Fruit fly (Drosophila melanogaster) whole organism, embryonic: ENCODE results near the gene THADA.

Experiments
- Atf3 ChIP-seq: fragments of 200-800 bp; sonication (Bioruptor generic); optimal IDR thresholded peaks from 3 replicates; lab custom pipeline; 2016; ENCODE audit warnings: missing biosample characterization, missing genetic modification characterization
- Blimp-1 ChIP-seq: fragments of 200-800 bp; sonication (Bioruptor generic); optimal IDR thresholded peaks from 3 replicates; lab custom pipeline; 2018; ENCODE audit warnings: missing biosample characterization, missing genetic modification characterization, mild to moderate bottlenecking, moderate library complexity, missing genetic modification reagents
- CG10959 ChIP-seq: fragments of 200-800 bp; sonication (Bioruptor generic); IDR thresholded peaks from 2 replicates; pipeline ENCODE4 v1.3.6; 2022; ENCODE audit warnings: missing biosample characterization, missing genetic modification characterization
- CG11695 ChIP-seq: fragments of 200-800 bp; sonication (Bioruptor generic); IDR thresholded peaks from 3 replicates; pipeline ENCODE4 v1.3.6; 2022; ENCODE audit warnings: missing biosample characterization, missing genetic modification characterization
- CG1233 ChIP-seq: fragments of 200-800 bp; sonication (Bioruptor generic); optimal IDR thresholded peaks from 4 replicates; lab custom pipeline; 2018; ENCODE audit warnings: missing biosample characterization, mild to moderate bottlenecking, missing genetic modification characterization
- CG12659 ChIP-seq: fragments of 200-800 bp; sonication (Bioruptor generic); optimal IDR thresholded peaks from 3 replicates; lab custom pipeline; 2017; ENCODE audit warnings: mild to moderate bottlenecking, missing biosample characterization, missing genetic modification reagents, missing genetic modification characterization
- CG12942 ChIP-seq: fragments of 200-800 bp; sonication (Bioruptor generic); optimal IDR thresholded peaks from 3 replicates; lab custom pipeline; 2016; ENCODE audit warnings: missing biosample characterization, missing genetic modification characterization
- CG14667 ChIP-seq: fragments of 200-800 bp; sonication (Bioruptor generic); IDR thresholded peaks from 2 replicates; pipeline ENCODE4 v1.3.6; 2022; ENCODE audit warnings: missing biosample characterization, missing genetic modification characterization
- CG15269 ChIP-seq: fragments of 200-800 bp; sonication (Bioruptor generic); optimal IDR thresholded peaks from 2 replicates; lab custom pipeline; 2018; ENCODE audit warnings: missing biosample characterization, mild to moderate bottlenecking, missing genetic modification characterization, moderate library complexity
- CG18599 ChIP-seq: fragments of 200-800 bp; sonication (Bioruptor generic); optimal IDR thresholded peaks from 3 replicates; lab custom pipeline; 2017; ENCODE audit warnings: missing biosample characterization, missing genetic modification characterization, mild to moderate bottlenecking, moderate library complexity, missing genetic modification reagents
- CG18619 ChIP-seq: fragments of 200-800 bp; sonication (Bioruptor generic); optimal IDR thresholded peaks from 3 replicates; lab custom pipeline; 2017; ENCODE audit warnings: missing biosample characterization, mild to moderate bottlenecking, missing genetic modification characterization
- CG2199 ChIP-seq: fragments of 200-800 bp; sonication (Bioruptor generic); IDR thresholded peaks from 3 replicates; pipeline ENCODE4 v1.3.6; 2022; ENCODE audit warnings: missing biosample characterization, missing genetic modification characterization
- CG3065 ChIP-seq: fragments of 200-800 bp; sonication (Bioruptor generic); optimal IDR thresholded peaks from 2 replicates; lab custom pipeline; 2016; ENCODE audit warnings: missing biosample characterization, missing genetic modification characterization
- CG32767 ChIP-seq: fragments of 200-800 bp; sonication (Bioruptor generic); IDR thresholded peaks from 2 replicates; pipeline ENCODE4 v1.3.6; 2022; ENCODE audit warnings: missing biosample characterization, missing genetic modification characterization
- CG32772 ChIP-seq: fragments of 200-800 bp; sonication (Bioruptor generic); IDR thresholded peaks from 2 replicates; pipeline ENCODE4 v1.3.6; 2022; ENCODE audit warnings: missing biosample characterization, missing genetic modification characterization
- CG3847 ChIP-seq: fragments of 200-800 bp; sonication (Bioruptor generic); IDR thresholded peaks from 2 replicates; pipeline ENCODE4 v1.3.6; 2022; ENCODE audit warnings: missing biosample characterization, missing genetic modification characterization
- CG3995 ChIP-seq: fragments of 200-800 bp; sonication (Bioruptor generic); optimal IDR thresholded peaks from 3 replicates; lab custom pipeline; 2016; ENCODE audit warnings: missing biosample characterization, missing genetic modification characterization
- CG4360 ChIP-seq: fragments of 200-800 bp; sonication (Bioruptor generic); IDR thresholded peaks from 2 replicates; pipeline ENCODE4 v1.3.6; 2022; ENCODE audit warnings: missing biosample characterization, missing genetic modification characterization
- CG4424 ChIP-seq: fragments of 200-800 bp; sonication (Bioruptor generic); optimal IDR thresholded peaks from 3 replicates; lab custom pipeline; 2016; ENCODE audit warnings: missing biosample characterization, missing genetic modification characterization
- CG6791 ChIP-seq: fragments of 200-800 bp; sonication (Bioruptor generic); IDR thresholded peaks from 3 replicates; pipeline ENCODE4 v1.3.6; 2022; ENCODE audit warnings: missing biosample characterization, missing genetic modification characterization; ENCODE audit not compliant: partially characterized antibody
- CG8765 ChIP-seq: fragments of 200-800 bp; sonication (Bioruptor generic); IDR thresholded peaks from 2 replicates; pipeline ENCODE4 v1.3.6; 2022; ENCODE audit warnings: missing biosample characterization, missing genetic modification characterization
- CTCF ChIP-seq: fragments of 200-800 bp; sonication (Bioruptor generic); optimal IDR thresholded peaks from 2 replicates; lab custom pipeline; 2017; ENCODE audit warnings: missing biosample characterization, mild to moderate bottlenecking, missing genetic modification characterization, moderate library complexity
- CrebB ChIP-seq: fragments of 200-800 bp; sonication (Bioruptor generic); optimal IDR thresholded peaks from 3 replicates; lab custom pipeline; 2018; ENCODE audit warnings: missing biosample characterization, mild to moderate bottlenecking, missing genetic modification characterization
- Dad ChIP-seq: fragments of 200-800 bp; sonication (Bioruptor generic); optimal IDR thresholded peaks from 3 replicates; lab custom pipeline; 2016; ENCODE audit warnings: missing biosample characterization, missing genetic modification characterization
- Doc3 ChIP-seq: fragments of 200-800 bp; sonication (Bioruptor generic); IDR thresholded peaks from 3 replicates; pipeline ENCODE4 v1.3.6; 2022; ENCODE audit warnings: missing biosample characterization, missing genetic modification characterization; ENCODE audit not compliant: partially characterized antibody
- Ets97D ChIP-seq: fragments of 200-800 bp; sonication (Bioruptor generic); optimal IDR thresholded peaks from 3 replicates; lab custom pipeline; 2016; ENCODE audit warnings: missing biosample characterization, missing genetic modification characterization
- Fer2 ChIP-seq: fragments of 200-800 bp; sonication (Bioruptor generic); optimal IDR thresholded peaks from 2 replicates; lab custom pipeline; 2018; ENCODE audit warnings: missing biosample characterization, mild to moderate bottlenecking, missing genetic modification characterization, moderate library complexity
- H2.0 ChIP-seq: fragments of 200-800 bp; sonication (Bioruptor generic); IDR thresholded peaks from 2 replicates; pipeline ENCODE4 v1.3.6; 2022; ENCODE audit warnings: missing biosample characterization, missing genetic modification characterization
- Lim3 ChIP-seq: fragments of 200-800 bp; sonication (Bioruptor generic); IDR thresholded peaks from 2 replicates; pipeline ENCODE4 v1.3.6; 2022; ENCODE audit warnings: missing biosample characterization, missing genetic modification characterization
- Neu2 ChIP-seq: fragments of 200-800 bp; sonication (Bioruptor generic); optimal IDR thresholded peaks from 3 replicates; lab custom pipeline; 2016; ENCODE audit warnings: missing biosample characterization, missing genetic modification characterization, borderline replicate concordance
- Opbp ChIP-seq: fragments of 200-800 bp; sonication (Bioruptor generic); IDR thresholded peaks from 3 replicates; pipeline ENCODE4 v1.3.6; 2022; ENCODE audit warnings: missing biosample characterization, missing genetic modification characterization; ENCODE audit not compliant: partially characterized antibody
- Sry-δ ChIP-seq: fragments of 200-800 bp; sonication (Bioruptor generic); optimal IDR thresholded peaks from 2 replicates; lab custom pipeline; 2016; ENCODE audit warnings: missing biosample characterization, missing genetic modification characterization
- TFAM ChIP-seq: fragments of 200-800 bp; sonication (Bioruptor generic); optimal IDR thresholded peaks from 2 replicates; lab custom pipeline; 2017; ENCODE audit warnings: missing biosample characterization, missing genetic modification characterization, inconsistent platforms
- Usf ChIP-seq: fragments of 200-800 bp; sonication (Bioruptor generic); optimal IDR thresholded peaks from 2 replicates; lab custom pipeline; 2017; ENCODE audit warnings: missing genotype, missing biosample characterization, missing genetic modification characterization
- Xrp1 ChIP-seq: fragments of 200-800 bp; sonication (Bioruptor generic); IDR thresholded peaks from 2 replicates; pipeline ENCODE4 v1.3.6; 2022; ENCODE audit warnings: missing biosample characterization, missing genetic modification characterization
- ato ChIP-seq: fragments of 200-800 bp; sonication (Bioruptor generic); IDR thresholded peaks from 2 replicates; pipeline ENCODE4 v1.3.6; 2022; ENCODE audit warnings: missing biosample characterization, missing genetic modification characterization; ENCODE audit not compliant: partially characterized antibody
- btn ChIP-seq: fragments of 200-800 bp; sonication (Bioruptor generic); optimal IDR thresholded peaks from 2 replicates; lab custom pipeline; 2016; ENCODE audit warnings: missing biosample characterization, missing genetic modification characterization
- cwo ChIP-seq: fragments of 200-800 bp; sonication (Bioruptor generic); optimal IDR thresholded peaks from 3 replicates; lab custom pipeline; 2017; ENCODE audit warnings: missing biosample characterization, missing genetic modification characterization, mild to moderate bottlenecking, moderate library complexity, missing genetic modification reagents
- dysf ChIP-seq: fragments of 200-800 bp; sonication (Bioruptor generic); IDR thresholded peaks from 3 replicates; pipeline ENCODE4 v1.3.6; 2022; ENCODE audit warnings: missing biosample characterization, missing genetic modification characterization
- emc ChIP-seq: fragments of 200-800 bp; sonication (Bioruptor generic); optimal IDR thresholded peaks from 2 replicates; lab custom pipeline; 2016; ENCODE audit warnings: missing biosample characterization, missing genetic modification characterization
- fru ChIP-seq: fragments of >200 bp; optimal IDR thresholded peaks from 2 replicates; lab custom pipeline; 2017
- ftz-f1 ChIP-seq: fragments of 200-800 bp; sonication (Bioruptor generic); optimal IDR thresholded peaks from 2 replicates; lab custom pipeline; 2016; ENCODE audit warnings: missing biosample characterization, missing genetic modification characterization
- hth ChIP-seq: fragments of >200 bp; optimal IDR thresholded peaks from 2 replicates; lab custom pipeline; 2017; ENCODE audit warnings: inconsistent platforms
- jing ChIP-seq: fragments of 200-800 bp; sonication (Bioruptor generic); optimal IDR thresholded peaks from 2 replicates; lab custom pipeline; 2018; ENCODE audit warnings: missing biosample characterization, mild to moderate bottlenecking, missing genetic modification characterization
- kay ChIP-seq: fragments of 200-800 bp; sonication (Bioruptor generic); optimal IDR thresholded peaks from 2 replicates; lab custom pipeline; 2016; ENCODE audit warnings: missing biosample characterization, missing genetic modification characterization
- oc ChIP-seq: fragments of 200-800 bp; sonication (Bioruptor generic); optimal IDR thresholded peaks from 2 replicates; lab custom pipeline; 2018; ENCODE audit warnings: missing biosample characterization, mild to moderate bottlenecking, missing genetic modification characterization, moderate library complexity
- sd ChIP-seq: fragments of 200-800 bp; sonication (Bioruptor generic); optimal IDR thresholded peaks from 3 replicates; lab custom pipeline; 2018; ENCODE audit warnings: missing biosample characterization, mild to moderate bottlenecking, missing genetic modification characterization, moderate library complexity
- sob ChIP-seq: fragments of 200-800 bp; sonication (Bioruptor generic); IDR thresholded peaks from 2 replicates; pipeline ENCODE4 v1.3.6; 2022; ENCODE audit warnings: missing biosample characterization, missing genetic modification characterization
- sqz ChIP-seq: fragments of 200-800 bp; sonication (Bioruptor generic); optimal IDR thresholded peaks from 3 replicates; lab custom pipeline; 2018; ENCODE audit warnings: missing biosample characterization, mild to moderate bottlenecking, missing genetic modification characterization
- vnd ChIP-seq: fragments of 200-800 bp; sonication (Bioruptor generic); IDR thresholded peaks from 3 replicates; pipeline ENCODE4 v1.3.6; 2022; ENCODE audit warnings: missing biosample characterization, missing genetic modification characterization; ENCODE audit not compliant: partially characterized antibody
- zfh2 ChIP-seq: fragments of 200-800 bp; sonication (Bioruptor generic); optimal IDR thresholded peaks from 2 replicates; lab custom pipeline; 2016; ENCODE audit warnings: missing biosample characterization, missing genetic modification characterization

THADA gene

dm6 chrX:19865389-19866144, at the start of gene THADA (continued):
- TF ChIP-seq CG32767: no peak
- no peak for TF ChIP-seq CrebB (tag; lab: Kevin White, UChicago)
- TF ChIP-seq ftz-f1 (GFP tag; lab: Kevin White, UChicago): peak; percentile 16
- peak; percentile 90 for TF ChIP-seq Ets97D (GFP tag; lab: Kevin White, UChicago)
- peak; percentile 16; the same call in 1 of the 2 replicates for TF ChIP-seq CG32772 (GFP tag; lab: Robert Waterston, UW)
- TF ChIP-seq Blimp-1: no peak
- TF ChIP-seq CG12659: peak; percentile 83
- TF ChIP-seq Atf3: no peak
- no peak for TF ChIP-seq sob (GFP tag; lab: Robert Waterston, UW)
- TF ChIP-seq emc (GFP tag; lab: Kevin White, UChicago): no peak
- no peak for TF ChIP-seq btn (GFP tag; lab: Kevin White, UChicago)
- TF ChIP-seq Sry-δ (GFP tag; lab: Kevin White, UChicago): peak; percentile 100
- TF ChIP-seq Dad: no peak
- TF ChIP-seq dysf (GFP tag; lab: Robert Waterston, UW): 0 out of 3 replicates have a peak, but pooled peaks have one; percentile 30
- TF ChIP-seq CG15269 (tag; lab: Kevin White, UChicago): no peak
- TF ChIP-seq CG3995 (GFP tag; lab: Kevin White, UChicago): peak; percentile 16
- no peak for TF ChIP-seq Usf (GFP tag; lab: Kevin White, UChicago)
- TF ChIP-seq CTCF (GFP tag; lab: Kevin White, UChicago): peak; percentile 76
- no peak for TF ChIP-seq fru (lab: Kevin White, UChicago)
- no peak for TF ChIP-seq Lim3 (GFP tag; lab: Robert Waterston, UW)
- no peak for TF ChIP-seq hth (lab: Kevin White, UChicago)
- TF ChIP-seq CG4424 (GFP tag; lab: Kevin White, UChicago): no peak
- TF ChIP-seq CG4360 (GFP tag; lab: Robert Waterston, UW): no peak
- TF ChIP-seq CG12942: no peak
- peak; percentile 81 for TF ChIP-seq Doc3 (GFP tag; lab: Robert Waterston, UW)
- no peak for TF ChIP-seq CG1233 (GFP tag; lab: Kevin White, UChicago)
- peak; percentile 87 for TF ChIP-seq vnd (GFP tag; lab: Robert Waterston, UW)
- TF ChIP-seq cwo (GFP tag; lab: Kevin White, UChicago): no peak
- no peak for TF ChIP-seq sqz (GFP tag; lab: Kevin White, UChicago)
- TF ChIP-seq zfh2 (GFP tag; lab: Kevin White, UChicago): peak; percentile 41
- no peak for TF ChIP-seq oc
- TF ChIP-seq Fer2: no peak
- no peak for TF ChIP-seq CG14667 (GFP tag; lab: Robert Waterston, UW)
- TF ChIP-seq sd (tag; lab: Kevin White, UChicago): no peak
- peak; percentile 14 for TF ChIP-seq kay (GFP tag; lab: Kevin White, UChicago)
- TF ChIP-seq CG3847: peak; percentile 82
- TF ChIP-seq CG8765 (GFP tag; lab: Robert Waterston, UW): peak; percentile 34; the same call in 1 of the 2 replicates
- 0 out of 3 replicates have a peak, but pooled peaks have one; percentile 27 for TF ChIP-seq CG11695
- 0 out of 2 replicates have a peak, but pooled peaks have one; percentile 13 for TF ChIP-seq H2.0
- no peak for TF ChIP-seq jing (GFP tag; lab: Kevin White, UChicago)
- TF ChIP-seq ato (GFP tag; lab: Robert Waterston, UW): no peak; the same call in 1 of the 2 replicates
- no peak for TF ChIP-seq CG10959 (GFP tag; lab: Robert Waterston, UW)
- no peak for TF ChIP-seq CG18619 (GFP tag; lab: Kevin White, UChicago)
- no peak for TF ChIP-seq TFAM (GFP tag; lab: Kevin White, UChicago)
- no peak for TF ChIP-seq CG3065 (GFP tag; lab: Kevin White, UChicago)
- TF ChIP-seq Opbp (GFP tag; lab: Robert Waterston, UW): peak; percentile 97
- no peak for TF ChIP-seq CG18599
- no peak for TF ChIP-seq Neu2 (GFP tag; lab: Kevin White, UChicago)
- TF ChIP-seq CG6791: peak; percentile 96
- TF ChIP-seq Xrp1 (GFP tag; lab: Robert Waterston, UW): 0 out of 2 replicates have a peak, but pooled peaks have one; percentile 39
- no peak for TF ChIP-seq CG2199 (GFP tag; lab: Robert Waterston, UW)
